Worm (Caenorhabditis elegans): ENCODE data around the gene lys-2.

lys-2 gene

ce11 chrV:10252682-10253081 is 28.6 kb downstream of the lys-2 start (continued):
- TF ChIP-seq nhr-179 (tag; optimal IDR thresholded peaks at IDR 0.05) (no peak), ztf-18 (tag; optimal IDR thresholded peaks at IDR 0.05) (no peak), cebp-1 (GFP tag; IDR thresholded peaks at IDR 0.05) (no peak; the same call in 1 of the 2 replicates), cebp-1 (tag; optimal IDR thresholded peaks at IDR 0.05) (peak; percentile 24), nhr-80 (tag; optimal IDR thresholded peaks at IDR 0.05) (no peak), dpff-1 (tag; optimal IDR thresholded peaks at IDR 0.05) (no peak), F39B2.1 (GFP tag; IDR thresholded peaks at IDR 0.05) (no peak), lag-1 (GFP tag; IDR thresholded peaks at IDR 0.05) (no peak), rec-8 (tag; optimal IDR thresholded peaks at IDR 0.05) (no peak), ama-1 (optimal IDR thresholded peaks at IDR 0.05) (no peak), ama-1 (GFP tag; optimal IDR thresholded peaks at IDR 0.05) (peak in 1 of 2 experiments; percentile 64), akir-1 (GFP tag; optimal IDR thresholded peaks at IDR 0.05) (no peak), Y56A3A.18 (GFP tag; IDR thresholded peaks at IDR 0.05) (peak; percentile 44; the same call in 1 of the 2 replicates), ztf-6 (GFP tag; IDR thresholded peaks at IDR 0.05) (no peak), B0336.3 (GFP tag; IDR thresholded peaks at IDR 0.05) (peak; percentile 53; the same call in 1 of the 2 replicates), Y95B8A.8 (GFP tag; IDR thresholded peaks at IDR 0.05) (peak; percentile 67; the same call in 1 of the 2 replicates), zfh-2 (GFP tag; conservative IDR thresholded peaks at IDR 0.05) (no peak), F22D6.2 (tag; optimal IDR thresholded peaks at IDR 0.05) (no peak), ztf-28 (GFP tag; IDR thresholded peaks at IDR 0.05) (no peak), him-1 (tag; optimal IDR thresholded peaks at IDR 0.05) (peak; percentile 25), T26A5.8 (tag; optimal IDR thresholded peaks at IDR 0.05) (no peak), pha-4 (tag; optimal IDR thresholded peaks at IDR 0.05) (no peak), rpc-1 (optimal IDR thresholded peaks at IDR 0.05) (no peak), rpc-1 (tag; optimal IDR thresholded peaks at IDR 0.05) (no peak), Y67H2A.10 (GFP tag; conservative IDR thresholded peaks at IDR 0.05) (no peak), F37B4.10 (GFP tag; IDR thresholded peaks at IDR 0.05) (no peak)

- TF ChIP-seq lir-1 (GFP tag; conservative IDR thresholded peaks at IDR 0.05) (no peak), zfh-2 (GFP tag; conservative IDR thresholded peaks at IDR 0.05) (no peak), nfya-2 (GFP tag; IDR thresholded peaks at IDR 0.05) (no peak), ceh-91 (GFP tag; IDR thresholded peaks at IDR 0.05) (no peak), ZK185.1 (tag; optimal IDR thresholded peaks at IDR 0.05; ENCODE audit: poor library complexity, severe bottlenecking) (no peak), die-1 (tag; optimal IDR thresholded peaks at IDR 0.05) (no peak), athp-1 (tag; optimal IDR thresholded peaks at IDR 0.05) (no peak), Y53G8AR.9 (GFP tag; conservative IDR thresholded peaks at IDR 0.05) (no peak), mel-28 (tag; optimal IDR thresholded peaks at IDR 0.05; ENCODE audit: borderline replicate concordance) (no peak), zim-3 (tag; optimal IDR thresholded peaks at IDR 0.05) (no peak), nhr-179 (tag; optimal IDR thresholded peaks at IDR 0.05) (no peak), madf-3 (GFP tag; IDR thresholded peaks at IDR 0.05) (no peak), D2030.7 (GFP tag; IDR thresholded peaks at IDR 0.05) (no peak), unc-130 (GFP tag; optimal IDR thresholded peaks at IDR 0.05) (no peak), unc-62 (GFP tag; optimal IDR thresholded peaks at IDR 0.05) (no peak), ztf-25 (GFP tag; IDR thresholded peaks at IDR 0.05) (no peak), ztf-18 (tag; optimal IDR thresholded peaks at IDR 0.05) (no peak), pha-4 (tag; optimal IDR thresholded peaks at IDR 0.05) (no peak), ceh-40 (GFP tag; IDR thresholded peaks at IDR 0.05) (no peak), lin-26 (GFP tag; IDR thresholded peaks at IDR 0.05) (no peak)
Measured at ce11 chrV:10249515-10249914, 31.8 kb downstream of the lys-2 start.

Measured in whole organism, young adult.